Worm (Caenorhabditis elegans) whole organism, midembryonic: ENCODE data around the gene F14E5.8.

Experiments
- cog-1 ChIP-seq: sonication (generic microtip); optimal IDR thresholded peaks from 2 replicates; lab custom pipeline; 2016; ENCODE audit warnings: missing genetic modification characterization, missing compliant biosample characterization
- klf-2 ChIP-seq: fragments of 200-800 bp; sonication (Bioruptor generic); conservative IDR thresholded peaks from 2 replicates; pipeline ENCODE4 v1.3.6; 2022; ENCODE audit warnings: missing genetic modification reagents, missing genetic modification characterization, missing compliant biosample characterization
- med-1 ChIP-seq: sonication (generic microtip); optimal IDR thresholded peaks from 2 replicates; lab custom pipeline; 2017; ENCODE audit warnings: missing genetic modification characterization, mild to moderate bottlenecking, missing compliant biosample characterization, antibody characterized with exemption, missing genetic modification reagents; ENCODE audit not compliant: insufficient read depth
- ref-1 ChIP-seq: fragments of 200-800 bp; sonication (Bioruptor generic); conservative IDR thresholded peaks from 2 replicates; pipeline ENCODE4 v1.3.6; 2022; ENCODE audit warnings: missing genetic modification reagents, missing genetic modification characterization, missing compliant biosample characterization
- tab-1 ChIP-seq: fragments of 200-800 bp; sonication (Bioruptor generic); IDR thresholded peaks from 2 replicates; pipeline ENCODE4 v1.3.6; 2022; ENCODE audit warnings: missing genetic modification characterization, missing compliant biosample characterization
- ztf-29 ChIP-seq: fragments of 200-800 bp; sonication (Bioruptor generic); IDR thresholded peaks from 2 replicates; pipeline ENCODE4 v1.3.6; 2022; ENCODE audit warnings: missing genetic modification reagents, missing genetic modification characterization, missing compliant biosample characterization

DNA sequence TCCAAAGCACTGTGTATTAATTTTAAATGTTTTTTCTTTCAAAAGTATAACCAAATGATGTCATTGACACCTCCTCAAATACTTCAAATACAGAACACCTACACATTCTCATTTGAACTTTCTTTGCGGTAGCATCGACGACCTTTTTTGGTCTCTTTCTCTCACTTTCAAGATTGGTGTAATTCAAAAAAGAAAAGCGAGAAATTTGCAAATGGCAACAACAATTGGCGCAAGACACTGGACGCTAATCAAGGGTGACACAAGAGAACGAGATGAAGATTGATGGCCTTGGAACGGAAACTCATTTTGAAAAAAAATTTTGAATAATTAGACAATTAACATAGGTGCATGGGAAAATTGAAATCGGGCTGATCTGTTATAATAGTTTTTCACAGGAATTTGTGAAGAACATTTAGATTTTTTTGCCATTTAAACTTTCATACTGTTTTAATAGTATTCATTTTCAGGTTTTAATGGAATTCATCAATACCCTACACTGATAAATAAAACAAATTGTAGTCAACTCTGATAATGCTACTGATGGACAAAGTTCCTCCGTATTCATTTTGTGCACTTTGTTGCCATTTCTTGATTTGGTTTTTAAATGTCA, 2.7 kb upstream of the F14E5.8 start, which contains the start of gene fdgt-2:
- TF ChIP-seq klf-2 (GFP tag; lab: Robert Waterston, UW) (no peak), ref-1 (GFP tag; lab: Robert Waterston, UW) (no peak), tab-1 (no peak), ztf-29 (no peak), cog-1 (tag; lab: Kevin White, UChicago) (no peak), med-1 (GFP tag; lab: Kevin White, UChicago) (no peak)
